Fruit fly (Drosophila melanogaster) Kc167 (cell line): ENCODE data around the gene CG4854.

ENCODE experiments used
- Myc ChIP-seq: fragments of >200 bp; optimal IDR thresholded peaks from 2 replicates; lab custom pipeline; 2017; ENCODE audit warnings: missing external identifiers
- Sin3A ChIP-seq: fragments of >200 bp; optimal IDR thresholded peaks from 2 replicates; lab custom pipeline; 2018; ENCODE audit warnings: missing external identifiers
- h ChIP-seq: fragments of >200 bp; optimal IDR thresholded peaks from 3 replicates; lab custom pipeline; 2018; ENCODE audit warnings: missing external identifiers
- insv ChIP-seq: fragments of >200 bp; optimal IDR thresholded peaks from 3 replicates; lab custom pipeline; 2018; ENCODE audit warnings: missing external identifiers
- psq ChIP-seq: fragments of >200 bp; optimal IDR thresholded peaks from 2 replicates; lab custom pipeline; 2017; ENCODE audit warnings: missing external identifiers

- TF ChIP-seq Myc (lab: Kevin White, UChicago) (no peak), insv (lab: Kevin White, UChicago) (no peak), Sin3A (no peak), h (lab: Kevin White, UChicago) (no peak), psq (lab: Kevin White, UChicago) (no peak)
These were observed 14.4 kb upstream of the CG4854 start, which contains the start of the genes CG17190 and CG4836 for dm6 chr3R:20013404-20013922.
